Worm (Caenorhabditis elegans): Measurements from ENCODE around the gene T04A8.7.

ce11 chrIII:4699922-4700321, 4.8 kb downstream of the T04A8.7 start, which contains the start of gene sel-13:
- TF ChIP-seq pes-1 (GFP tag; IDR thresholded peaks at IDR 0.05) (no peak), ceh-36 (tag; optimal IDR thresholded peaks at IDR 0.05) (no peak), aly-1 (tag; optimal IDR thresholded peaks at IDR 0.05) (no peak), flt-1 (GFP tag; IDR thresholded peaks at IDR 0.05) (no peak), hmbx-1 (tag; optimal IDR thresholded peaks at IDR 0.05) (no peak), sea-1 (GFP tag; conservative IDR thresholded peaks at IDR 0.05) (no peak), ama-1 (optimal IDR thresholded peaks at IDR 0.05) (no peak), hmg-4 (GFP tag; optimal IDR thresholded peaks at IDR 0.05) (no peak), ets-7 (tag; optimal IDR thresholded peaks at IDR 0.05) (no peak), B0310.2 (tag; optimal IDR thresholded peaks at IDR 0.05) (no peak), scrt-1 (GFP tag; IDR thresholded peaks at IDR 0.05) (no peak), tbx-11 (GFP tag; IDR thresholded peaks at IDR 0.05) (no peak)

Measured in whole organism, early embryonic.